Worm (Caenorhabditis elegans): ENCODE data around the gene C03B1.13.
A peak's percentile ranks its signal among the peaks of the same experiment; 100 is the strongest.

C03B1.13 gene

DNA sequence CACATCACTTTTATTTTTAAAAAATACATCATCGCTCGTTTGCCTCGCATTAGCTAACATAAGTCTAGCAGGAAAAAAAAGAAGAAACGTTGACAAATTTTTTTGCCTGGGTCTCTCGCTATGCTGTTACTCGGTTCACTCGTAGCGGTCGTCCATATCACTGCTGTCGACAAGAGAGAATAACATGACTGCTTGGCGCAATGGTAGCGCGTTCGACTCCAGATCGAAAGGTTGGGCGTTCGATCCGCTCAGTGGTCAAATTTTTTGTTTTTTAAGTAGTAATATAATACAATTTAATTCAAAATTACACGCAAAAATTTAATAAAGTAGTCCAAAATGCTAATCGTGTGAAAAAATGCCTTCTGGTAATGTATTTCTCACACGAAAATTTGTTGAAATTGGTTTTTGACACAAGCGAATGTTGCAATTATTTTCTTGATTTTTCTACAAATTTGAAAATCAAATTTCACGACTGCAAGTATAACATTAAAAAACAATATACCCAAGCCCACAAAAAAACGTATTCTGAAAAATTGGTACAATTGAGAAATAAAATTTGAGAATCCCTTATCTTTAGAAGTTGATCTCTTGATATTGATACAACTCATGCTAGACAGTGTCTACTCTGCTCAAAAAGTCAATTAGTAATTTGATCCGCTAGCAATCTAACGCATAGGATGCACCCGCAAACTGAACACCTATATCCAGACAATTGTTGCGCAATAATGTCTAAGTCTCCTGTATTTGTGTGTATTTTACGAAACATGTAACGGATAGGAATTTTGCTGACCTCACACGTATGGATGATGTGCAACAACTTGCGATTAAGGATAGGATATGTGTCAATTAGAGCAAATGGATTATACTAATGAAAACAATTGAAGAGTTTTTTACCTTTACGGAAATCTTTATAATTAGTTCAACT, 33.6 kb upstream of the C03B1.13 start (continued):
- no peak for TF ChIP-seq nhr-237 (tag; optimal IDR thresholded peaks at IDR 0.05)
- TF ChIP-seq fkh-8 (tag; optimal IDR thresholded peaks at IDR 0.05), result peak; percentile 29
- TF ChIP-seq efl-3 (GFP tag; optimal IDR thresholded peaks at IDR 0.05), result no peak
- peak; percentile 21 for TF ChIP-seq sox-4 (tag; optimal IDR thresholded peaks at IDR 0.05)
- peak; percentile 73 for TF ChIP-seq nhr-71 (tag; optimal IDR thresholded peaks at IDR 0.05)
- peak; percentile 60 for TF ChIP-seq rnt-1 (tag; optimal IDR thresholded peaks at IDR 0.05)
- TF ChIP-seq egl-13 (tag; optimal IDR thresholded peaks at IDR 0.05), result peak; percentile 70
- TF ChIP-seq ces-1 (GFP tag; optimal IDR thresholded peaks at IDR 0.05), result no peak
- peak in 1 of 2 experiments; percentile 65 for TF ChIP-seq mdl-1 (tag; optimal IDR thresholded peaks at IDR 0.05)
- peak; percentile 35 for TF ChIP-seq skn-1 (tag; optimal IDR thresholded peaks at IDR 0.05)
- peak; percentile 77 for TF ChIP-seq nhr-47 (tag; optimal IDR thresholded peaks at IDR 0.05)
- TF ChIP-seq unc-86 (tag; optimal IDR thresholded peaks at IDR 0.05), result peak; percentile 20
- peak; percentile 42 for TF ChIP-seq C16A3.4 (tag; optimal IDR thresholded peaks at IDR 0.05)
- peak; percentile 21 to 30 (median 25) for TF ChIP-seq ceh-82 (tag; optimal IDR thresholded peaks at IDR 0.05)
- peak; percentile 58 for TF ChIP-seq nhr-19 (GFP tag; conservative IDR thresholded peaks at IDR 0.05)
- peak; percentile 66 for TF ChIP-seq swsn-7 (tag; optimal IDR thresholded peaks at IDR 0.05)
- TF ChIP-seq ceh-8 (GFP tag; optimal IDR thresholded peaks at IDR 0.05), result no peak
- peak; percentile 46 for TF ChIP-seq lir-3 (tag; optimal IDR thresholded peaks at IDR 0.05; ENCODE audit: poor library complexity)

DNA sequence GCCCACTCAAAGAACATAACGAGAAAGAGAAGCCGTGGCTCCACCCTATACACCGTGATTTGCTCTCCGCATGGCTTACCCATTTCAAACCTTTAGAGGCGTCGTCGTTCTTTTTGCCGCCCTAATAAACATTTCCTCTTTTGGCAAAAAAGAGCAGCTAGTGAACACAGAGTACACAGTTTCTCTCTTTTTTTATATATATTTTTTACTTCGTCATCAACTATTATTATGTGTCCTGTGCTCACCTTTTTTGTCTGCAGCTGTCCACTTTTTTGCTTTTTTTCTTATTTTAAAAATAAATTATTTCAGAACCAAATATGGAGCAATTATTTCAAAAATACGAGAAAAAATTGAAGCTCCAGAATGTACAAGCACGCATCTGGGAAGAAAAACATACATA, 31.9 kb upstream of the C03B1.13 start, which contains the start of gene C03B1.2:
Gene C03B1.2, plus strand, starts transcription at position 301 of the 400 bp plus-strand sequence.
- no peak for TF ChIP-seq ceh-90 (tag; optimal IDR thresholded peaks at IDR 0.05)
- TF ChIP-seq nhr-20 (tag; optimal IDR thresholded peaks at IDR 0.05), result no peak
- no peak for TF ChIP-seq efl-3 (GFP tag; optimal IDR thresholded peaks at IDR 0.05)
- no peak for TF ChIP-seq xbp-1 (tag; optimal IDR thresholded peaks at IDR 0.05)
- TF ChIP-seq nhr-19 (GFP tag; conservative IDR thresholded peaks at IDR 0.05), result no peak
- TF ChIP-seq lin-14 (GFP tag; optimal IDR thresholded peaks at IDR 0.05), result no peak
- TF ChIP-seq nhr-28 (tag; optimal IDR thresholded peaks at IDR 0.05), result no peak
- no peak for TF ChIP-seq nhr-11 (tag; optimal IDR thresholded peaks at IDR 0.05)
- TF ChIP-seq hlh-17 (GFP tag; optimal IDR thresholded peaks at IDR 0.05; ENCODE audit: borderline replicate concordance), result no peak
- TF ChIP-seq pqm-1 (tag; optimal IDR thresholded peaks at IDR 0.05), result no peak
- TF ChIP-seq zip-4 (GFP tag; optimal IDR thresholded peaks at IDR 0.05), result no peak
- no peak for TF ChIP-seq C04F5.9 (tag; optimal IDR thresholded peaks at IDR 0.05)
- TF ChIP-seq tlp-1 (tag; optimal IDR thresholded peaks at IDR 0.05), result no peak
- TF ChIP-seq lsy-2 (tag; optimal IDR thresholded peaks at IDR 0.05), result no peak
- no peak for TF ChIP-seq unc-130 (tag; optimal IDR thresholded peaks at IDR 0.05)
- TF ChIP-seq zag-1 (tag; optimal IDR thresholded peaks at IDR 0.05), result no peak
- TF ChIP-seq ceh-8 (GFP tag; optimal IDR thresholded peaks at IDR 0.05), result no peak
- TF ChIP-seq dpl-1 (GFP tag; optimal IDR thresholded peaks at IDR 0.05), result no peak
- no peak for TF ChIP-seq jun-1 (tag; optimal IDR thresholded peaks at IDR 0.05)

ce11 chrX:6365715-6366114, 27.9 kb upstream of the C03B1.13 start, which contains the start of gene C03B1.3:
Gene C03B1.3, plus strand, starts transcription at chrX:6366015.
- TF ChIP-seq lsy-2 (tag; optimal IDR thresholded peaks at IDR 0.05) (no peak), ets-5 (GFP tag; IDR thresholded peaks at IDR 0.05) (no peak), aha-1 (tag; optimal IDR thresholded peaks at IDR 0.05) (no peak), sup-37 (GFP tag; optimal IDR thresholded peaks at IDR 0.05) (no peak), vab-15 (tag; optimal IDR thresholded peaks at IDR 0.05) (no peak), ceh-88 (GFP tag; IDR thresholded peaks at IDR 0.05) (no peak), grh-1 (GFP tag; IDR thresholded peaks at IDR 0.05) (no peak), dpl-1 (GFP tag; optimal IDR thresholded peaks at IDR 0.05) (no peak), tlp-1 (tag; optimal IDR thresholded peaks at IDR 0.05) (no peak), unc-98 (GFP tag; IDR thresholded peaks at IDR 0.05) (no peak), fkh-10 (GFP tag; optimal IDR thresholded peaks at IDR 0.05) (no peak), lir-3 (tag; optimal IDR thresholded peaks at IDR 0.05; ENCODE audit: poor library complexity) (no peak), nhr-84 (tag; optimal IDR thresholded peaks at IDR 0.05) (no peak), efl-1 (optimal IDR thresholded peaks at IDR 0.05) (no peak), efl-1 (GFP tag; optimal IDR thresholded peaks at IDR 0.05 in 1 of 2) (no peak), lin-13 (GFP tag; optimal IDR thresholded peaks at IDR 0.05) (no peak), elt-2 (tag; optimal IDR thresholded peaks at IDR 0.05) (no peak), elt-3 (tag; optimal IDR thresholded peaks at IDR 0.05) (no peak), lin-15B (tag; optimal IDR thresholded peaks at IDR 0.05) (no peak)

Measured in whole organism, L1 larva.